Fruit fly (Drosophila melanogaster): ENCODE measurements around the gene sc.

The sc gene

DNA sequence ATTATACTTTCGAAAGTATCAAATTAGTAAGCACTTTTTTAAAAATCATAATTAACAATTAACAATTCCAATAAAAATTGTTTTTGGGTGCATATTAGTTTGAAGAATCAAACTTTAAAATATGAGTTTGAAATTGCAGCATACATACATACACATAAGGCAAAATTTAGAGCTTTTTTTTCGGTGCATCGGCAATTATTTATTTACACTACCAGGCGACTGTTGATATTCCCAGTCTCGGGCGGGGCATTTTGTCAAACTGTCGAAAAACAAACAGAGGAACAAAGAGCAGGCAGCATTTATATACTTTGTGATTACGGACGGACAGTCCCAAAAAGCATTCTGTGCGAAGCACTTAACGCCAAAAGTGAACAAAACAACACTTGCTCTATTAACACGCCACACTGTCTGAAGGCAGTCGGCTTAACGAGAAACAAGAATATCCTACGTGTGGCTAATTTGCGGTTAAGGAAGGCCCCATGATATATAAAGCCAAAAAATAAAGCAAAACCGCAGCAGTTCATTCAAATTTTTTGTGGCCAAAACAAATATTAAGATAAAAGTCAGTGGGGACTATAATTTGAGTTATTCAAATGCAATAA lies 33.7 kb upstream of the sc start (continued):
- no peak for TF ChIP-seq CG14050 (GFP tag; IDR thresholded peaks at IDR 0.05)
- peak; percentile 12 for TF ChIP-seq org-1 (GFP tag; optimal IDR thresholded peaks at IDR 0.05)
- TF ChIP-seq CG15696 (tag; optimal IDR thresholded peaks at IDR 0.05) = peak; percentile 27
- no peak for TF ChIP-seq CG10321 (GFP tag; IDR thresholded peaks at IDR 0.05)
- no peak for TF ChIP-seq Mad (GFP tag; optimal IDR thresholded peaks at IDR 0.05)
- no peak for TF ChIP-seq CG18476 (GFP tag; optimal IDR thresholded peaks at IDR 0.05)
- no peak for TF ChIP-seq CG30403 (GFP tag; optimal IDR thresholded peaks at IDR 0.05)
- no peak for TF ChIP-seq dati (GFP tag; IDR thresholded peaks at IDR 0.05)
- TF ChIP-seq H15 (GFP tag; IDR thresholded peaks at IDR 0.05) = no peak
- no peak for TF ChIP-seq gsb-n (tag; optimal IDR thresholded peaks at IDR 0.05)
- no peak for TF ChIP-seq lmd (GFP tag; IDR thresholded peaks at IDR 0.05)
- TF ChIP-seq CG6791 (GFP tag; IDR thresholded peaks at IDR 0.05; ENCODE audit: partially characterized antibody) = no peak
- no peak for TF ChIP-seq CG11504 (tag; optimal IDR thresholded peaks at IDR 0.05)
- no peak for TF ChIP-seq cad (GFP tag; optimal IDR thresholded peaks at IDR 0.05)
- no peak for TF ChIP-seq sob (GFP tag; IDR thresholded peaks at IDR 0.05)
- TF ChIP-seq slbo (GFP tag; IDR thresholded peaks at IDR 0.05) = no peak
- TF ChIP-seq CG17328 (GFP tag; IDR thresholded peaks at IDR 0.05) = no peak
- TF ChIP-seq ATbp (GFP tag; optimal IDR thresholded peaks at IDR 0.05) = peak; percentile 60
- no peak for TF ChIP-seq so (GFP tag; IDR thresholded peaks at IDR 0.05)
- peak; percentile 28; the same call in 1 of the 2 replicates for TF ChIP-seq Xrp1 (GFP tag; IDR thresholded peaks at IDR 0.05)
- TF ChIP-seq Taf1 (GFP tag; IDR thresholded peaks at IDR 0.05) = no peak
- TF ChIP-seq MTF-1 (GFP tag; optimal IDR thresholded peaks at IDR 0.05; ENCODE audit: borderline replicate concordance) = peak; percentile 56
- TF ChIP-seq Hr51 (GFP tag; optimal IDR thresholded peaks at IDR 0.05) = no peak
- TF ChIP-seq dmrt99B (tag; optimal IDR thresholded peaks at IDR 0.05) = peak; percentile 10
- no peak for TF ChIP-seq NFAT (GFP tag; IDR thresholded peaks at IDR 0.05)

dm6 chrX:364006-364405 lies 31.9 kb upstream of the sc start:
- TF ChIP-seq pan (optimal IDR thresholded peaks at IDR 0.05) = no peak
- no peak for TF ChIP-seq pan (GFP tag; optimal IDR thresholded peaks at IDR 0.05 in 1 of 2, IDR thresholded peaks at IDR 0.05 in 1 of 2)
- TF ChIP-seq CG4707 (GFP tag; optimal IDR thresholded peaks at IDR 0.05) = no peak
- TF ChIP-seq D19A (tag; optimal IDR thresholded peaks at IDR 0.05) = peak; percentile 65
- peak; percentile 8 for TF ChIP-seq gem (tag; optimal IDR thresholded peaks at IDR 0.05)
- peak; percentile 11 for TF ChIP-seq CG2712 (tag; optimal IDR thresholded peaks at IDR 0.05)
- peak; percentile 12 for TF ChIP-seq CG18262 (tag; optimal IDR thresholded peaks at IDR 0.05)

DNA sequence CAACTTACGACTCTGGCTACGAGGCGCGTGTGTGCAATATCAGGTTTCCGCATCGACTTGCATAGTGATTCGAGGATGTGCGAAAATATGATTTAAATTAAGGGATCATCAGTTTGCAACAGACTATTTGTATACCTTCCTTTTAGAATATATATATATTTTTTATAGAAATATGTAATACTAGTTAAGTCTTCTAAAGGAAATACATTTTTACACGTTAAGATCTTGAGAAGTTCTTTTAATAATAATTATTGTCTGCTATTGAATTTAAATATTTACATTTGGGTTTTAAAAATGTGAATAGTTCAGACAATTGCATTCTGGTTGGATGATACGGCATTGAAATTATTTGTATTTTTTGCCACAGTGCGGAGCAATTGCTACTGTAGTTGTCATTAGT lies 29.0 kb upstream of the sc start:
- TF ChIP-seq bsh (GFP tag; optimal IDR thresholded peaks at IDR 0.05) (peak in 1 of 2 experiments; percentile 19), CG15011 (GFP tag; optimal IDR thresholded peaks at IDR 0.05) (no peak)

dm6 chrX:369645-370174 lies 26.1 kb upstream of the sc start, which contains the start of gene ac:
Gene ac, plus strand, starts transcription at chrX:370031.
- TF ChIP-seq CG15479 (GFP tag; optimal IDR thresholded peaks at IDR 0.05) (peak; percentile 52), CG2199 (GFP tag; IDR thresholded peaks at IDR 0.05) (0 out of 3 replicates have a peak, but pooled peaks have one; percentile 27), ac (GFP tag; optimal IDR thresholded peaks at IDR 0.05) (peak; percentile 98), CG15696 (tag; optimal IDR thresholded peaks at IDR 0.05) (no peak), zen (tag; optimal IDR thresholded peaks at IDR 0.05) (peak; percentile 14), Trl (optimal IDR thresholded peaks at IDR 0.05) (peak in 1 of 2 experiments; percentile 15), Trl (GFP tag; optimal IDR thresholded peaks at IDR 0.05) (no peak), CG1602 (GFP tag; optimal IDR thresholded peaks at IDR 0.05) (no peak), z (GFP tag; IDR thresholded peaks at IDR 0.05) (peak; percentile 90)

All from whole organism, embryonic.